Fruit fly (Drosophila melanogaster) whole organism, prepupa: Measurements from ENCODE around the gene CG13813.

Experiments used
- Blimp-1 ChIP-seq: fragments of 200-800 bp; sonication (Bioruptor generic); optimal IDR thresholded peaks from 3 replicates; lab custom pipeline; 2017; ENCODE audit warnings: missing biosample characterization, missing genetic modification characterization, mild to moderate bottlenecking, moderate library complexity, missing genetic modification reagents
- CG10631 ChIP-seq: fragments of 200-800 bp; sonication (Bioruptor generic); optimal IDR thresholded peaks from 2 replicates; lab custom pipeline; 2016; ENCODE audit warnings: missing biosample characterization, missing genetic modification characterization
- CG10669 ChIP-seq: fragments of 200-800 bp; sonication (Bioruptor generic); optimal IDR thresholded peaks from 3 replicates; lab custom pipeline; 2018; ENCODE audit warnings: missing biosample characterization, mild to moderate bottlenecking, missing genetic modification characterization, moderate library complexity
- CG11294 ChIP-seq: fragments of 200-800 bp; sonication (Bioruptor generic); IDR thresholded peaks from 2 replicates; pipeline ENCODE4 v1.3.6; 2022; ENCODE audit warnings: missing biosample characterization, missing genetic modification characterization
- CG11902 ChIP-seq: fragments of 200-800 bp; sonication (Bioruptor generic); optimal IDR thresholded peaks from 3 replicates; lab custom pipeline; 2016; ENCODE audit warnings: missing biosample characterization, missing genetic modification characterization
- CG16779 ChIP-seq: fragments of 200-800 bp; sonication (Bioruptor generic); optimal IDR thresholded peaks from 3 replicates; lab custom pipeline; 2017; ENCODE audit warnings: missing biosample characterization, mild to moderate bottlenecking, missing genetic modification characterization
- CG3032 ChIP-seq: fragments of 200-800 bp; optimal IDR thresholded peaks from 2 replicates; lab custom pipeline; 2019; ENCODE audit warnings: missing biosample characterization, mild to moderate bottlenecking, missing genetic modification characterization, moderate library complexity
- CG32006 ChIP-seq: fragments of 200-800 bp; sonication (Bioruptor generic); optimal IDR thresholded peaks from 3 replicates; lab custom pipeline; 2017; ENCODE audit warnings: missing biosample characterization, mild to moderate bottlenecking, missing genetic modification characterization
- CG34406 ChIP-seq: fragments of 200-800 bp; sonication (Bioruptor generic); optimal IDR thresholded peaks from 3 replicates; lab custom pipeline; 2016; ENCODE audit warnings: missing biosample characterization, missing genetic modification characterization
- CG3919 ChIP-seq: fragments of 200-800 bp; sonication (Bioruptor generic); optimal IDR thresholded peaks from 3 replicates; lab custom pipeline; 2016; ENCODE audit warnings: missing biosample characterization, missing genetic modification characterization
- CG4318 ChIP-seq: fragments of 200-800 bp; sonication (Bioruptor generic); optimal IDR thresholded peaks from 3 replicates; lab custom pipeline; 2017; ENCODE audit warnings: missing biosample characterization, mild to moderate bottlenecking, missing genetic modification characterization
- CG6163 ChIP-seq: fragments of 200-800 bp; sonication (Bioruptor generic); IDR thresholded peaks from 3 replicates; pipeline ENCODE4 v1.3.6; 2022; ENCODE audit warnings: missing biosample characterization, missing genetic modification characterization
- CG6276 ChIP-seq: fragments of 200-800 bp; sonication (Bioruptor generic); optimal IDR thresholded peaks from 2 replicates; lab custom pipeline; 2017; ENCODE audit warnings: missing biosample characterization, mild to moderate bottlenecking, missing genetic modification characterization
- CG6854 ChIP-seq: fragments of 200-800 bp; sonication (Bioruptor generic); optimal IDR thresholded peaks from 2 replicates; lab custom pipeline; 2017; ENCODE audit warnings: missing biosample characterization, mild to moderate bottlenecking, missing genetic modification characterization
- CG8119 ChIP-seq: fragments of 200-800 bp; sonication (Bioruptor generic); IDR thresholded peaks from 3 replicates; pipeline ENCODE4 v1.3.6; 2022; ENCODE audit warnings: missing biosample characterization, missing genetic modification characterization
- CG8319 ChIP-seq: fragments of 200-800 bp; sonication (Bioruptor generic); optimal IDR thresholded peaks from 3 replicates; lab custom pipeline; 2016; ENCODE audit warnings: missing biosample characterization, missing genetic modification characterization
- Eip75B ChIP-seq: fragments of 200-800 bp; sonication (Bioruptor generic); optimal IDR thresholded peaks from 3 replicates; lab custom pipeline; 2016; ENCODE audit warnings: missing biosample characterization, missing genetic modification characterization
- Eip78C ChIP-seq: fragments of 200-800 bp; sonication (Bioruptor generic); peaks from one replicate; lab custom pipeline; 2016; ENCODE audit warnings: missing biosample characterization, missing genetic modification characterization
- Eip93F ChIP-seq: fragments of 200-800 bp; sonication (Bioruptor generic); optimal IDR thresholded peaks from 2 replicates; lab custom pipeline; 2016; ENCODE audit warnings: missing biosample characterization, mild to moderate bottlenecking, missing genetic modification characterization
- Ets21C ChIP-seq: fragments of 200-800 bp; sonication (Bioruptor generic); optimal IDR thresholded peaks from 3 replicates; lab custom pipeline; 2016; ENCODE audit warnings: missing biosample characterization, missing genetic modification characterization
- Ets96B ChIP-seq: fragments of 200-800 bp; optimal IDR thresholded peaks from 2 replicates; lab custom pipeline; 2019; ENCODE audit warnings: missing biosample characterization, mild to moderate bottlenecking, missing genetic modification characterization, moderate library complexity
- Gug ChIP-seq: fragments of 200-800 bp; sonication (Bioruptor generic); IDR thresholded peaks from 2 replicates; pipeline ENCODE4 v1.3.6; 2022; ENCODE audit warnings: missing biosample characterization, missing genetic modification characterization
- Hr38 ChIP-seq: sonication (Bioruptor generic); optimal IDR thresholded peaks from 2 replicates; lab custom pipeline; 2016; ENCODE audit warnings: missing biosample characterization, missing genetic modification characterization
- Hr4 ChIP-seq: fragments of 200-800 bp; sonication (Bioruptor generic); optimal IDR thresholded peaks from 3 replicates; lab custom pipeline; 2016; ENCODE audit warnings: missing biosample characterization, missing genetic modification characterization
- Lpt ChIP-seq: fragments of 200-800 bp; sonication (Bioruptor generic); optimal IDR thresholded peaks from 3 replicates; lab custom pipeline; 2016; ENCODE audit warnings: missing biosample characterization, missing genetic modification characterization
- OdsH ChIP-seq: fragments of 200-800 bp; sonication (Bioruptor generic); optimal IDR thresholded peaks from 3 replicates; lab custom pipeline; 2016; ENCODE audit warnings: missing biosample characterization, missing genetic modification characterization
- Sox102F ChIP-seq: fragments of 200-800 bp; sonication (Bioruptor generic); optimal IDR thresholded peaks from 2 replicates; lab custom pipeline; 2016; ENCODE audit warnings: missing biosample characterization, mild to moderate bottlenecking, missing genetic modification characterization
- Sox14 ChIP-seq: fragments of 200-800 bp; sonication (Bioruptor generic); optimal IDR thresholded peaks from 3 replicates; lab custom pipeline; 2016; ENCODE audit warnings: missing biosample characterization, missing genetic modification characterization
- Sox15 ChIP-seq: fragments of 200-800 bp; sonication (Bioruptor generic); optimal IDR thresholded peaks from 3 replicates; lab custom pipeline; 2016; ENCODE audit warnings: missing biosample characterization, missing genetic modification characterization
- achi ChIP-seq: fragments of 200-800 bp; sonication (Bioruptor generic); optimal IDR thresholded peaks from 3 replicates; lab custom pipeline; 2016; ENCODE audit warnings: missing biosample characterization, missing genetic modification characterization
- dsx ChIP-seq: fragments of 200-800 bp; optimal IDR thresholded peaks from 3 replicates; lab custom pipeline; 2019; ENCODE audit warnings: missing biosample characterization, mild to moderate bottlenecking, missing genetic modification characterization, moderate library complexity; ENCODE audit not compliant: poor library complexity, severe bottlenecking
- eg ChIP-seq: fragments of 200-800 bp; sonication (Bioruptor generic); IDR thresholded peaks from 3 replicates; pipeline ENCODE4 v1.3.6; 2022; ENCODE audit warnings: missing biosample characterization, missing genetic modification characterization
- esn ChIP-seq: fragments of 200-800 bp; sonication (Bioruptor generic); optimal IDR thresholded peaks from 2 replicates; lab custom pipeline; 2016; ENCODE audit warnings: missing biosample characterization, mild to moderate bottlenecking, missing genetic modification characterization, moderate library complexity
- fd85E ChIP-seq: fragments of 200-800 bp; sonication (Bioruptor generic); optimal IDR thresholded peaks from 3 replicates; lab custom pipeline; 2016; ENCODE audit warnings: missing biosample characterization, missing genetic modification characterization
- fkh ChIP-seq: fragments of 200-800 bp; sonication (Bioruptor generic); optimal IDR thresholded peaks from 3 replicates; lab custom pipeline; 2017; ENCODE audit warnings: missing biosample characterization, mild to moderate bottlenecking, missing genetic modification characterization, moderate library complexity
- lz ChIP-seq: fragments of 200-800 bp; sonication (Bioruptor generic); optimal IDR thresholded peaks from 3 replicates; lab custom pipeline; 2016; ENCODE audit warnings: missing biosample characterization, missing genetic modification characterization
- net ChIP-seq: fragments of 200-800 bp; sonication (Bioruptor generic); optimal IDR thresholded peaks from 3 replicates; lab custom pipeline; 2016; ENCODE audit warnings: missing biosample characterization, missing genetic modification characterization
- pdm3 ChIP-seq: fragments of 200-800 bp; sonication (Bioruptor generic); optimal IDR thresholded peaks from 3 replicates; lab custom pipeline; 2016; ENCODE audit warnings: missing biosample characterization, missing genetic modification characterization
- salr ChIP-seq, 2 experiments: fragments of 200-800 bp; sonication (Bioruptor generic); optimal IDR thresholded peaks; 3 replicates each; lab custom pipeline; 2016 to 2018; ENCODE audit warnings: missing biosample characterization in 2 of 2, missing genetic modification characterization in 2 of 2, mild to moderate bottlenecking in 1 of 2
- spab ChIP-seq: fragments of 200-800 bp; sonication (Bioruptor generic); optimal IDR thresholded peaks from 2 replicates; lab custom pipeline; 2017; ENCODE audit warnings: missing biosample characterization, mild to moderate bottlenecking, missing genetic modification characterization, missing genetic modification reagents
- ss ChIP-seq, 2 experiments: fragments of 200-800 bp; sonication (Bioruptor generic); optimal IDR thresholded peaks; 2 replicates in 1 of 2; 3 replicates in 1 of 2; lab custom pipeline; 2017 to 2018; ENCODE audit warnings: mild to moderate bottlenecking in 2 of 2, missing biosample characterization in 2 of 2, missing genetic modification characterization in 2 of 2, moderate library complexity in 1 of 2
- svp ChIP-seq: fragments of 200-800 bp; sonication (Bioruptor generic); peaks from one replicate; lab custom pipeline; 2016; ENCODE audit warnings: missing biosample characterization, missing genetic modification characterization
- vri ChIP-seq: fragments of 200-800 bp; sonication (Bioruptor generic); optimal IDR thresholded peaks from 3 replicates; lab custom pipeline; 2016; ENCODE audit warnings: missing biosample characterization, mild to moderate bottlenecking, missing genetic modification characterization

CG13813 gene

dm6 chr3L:20187885-20188570 is 43.4 kb upstream of the CG13813 start, which contains the start of gene Ssk:
Ssk (plus strand) TSS chr3L:20188522.
- TF ChIP-seq vri (GFP tag; lab: Kevin White, UChicago) (peak; percentile 61), Eip93F (GFP tag; lab: Kevin White, UChicago) (peak; percentile 89), CG8319 (peak; percentile 10), fd85E (peak; percentile 26), fkh (GFP tag; lab: Kevin White, UChicago) (no peak), CG6163 (GFP tag; lab: Robert Waterston, UW) (peak; percentile 37; the same call in 2 of the 3 replicates), Sox15 (GFP tag; lab: Kevin White, UChicago) (no peak), OdsH (no peak), CG6854 (GFP tag; lab: Kevin White, UChicago) (peak; percentile 21), CG6276 (GFP tag; lab: Kevin White, UChicago) (no peak), pdm3 (GFP tag; lab: Kevin White, UChicago) (no peak), svp (GFP tag; lab: Kevin White, UChicago) (peak; percentile 89), Sox102F (no peak), CG8119 (GFP tag; lab: Robert Waterston, UW) (peak; percentile 43; the same call in 1 of the 3 replicates), eg (GFP tag; lab: Robert Waterston, UW) (no peak), Eip78C (peak; percentile 76), CG10631 (GFP tag; lab: Kevin White, UChicago) (no peak)

- TF ChIP-seq CG10631 (GFP tag; lab: Kevin White, UChicago) (no peak), Ets21C (GFP tag; lab: Kevin White, UChicago) (no peak)
- TF ChIP-seq, all 60 proteins: peak for 0
Observed at dm6 chr3L:20191848-20192247, 39.6 kb upstream of the CG13813 start.

dm6 chr3L:20192872-20193747 is 38.4 kb upstream of the CG13813 start:
- TF ChIP-seq CG11902 (GFP tag; lab: Kevin White, UChicago) (no peak), CG6854 (GFP tag; lab: Kevin White, UChicago) (no peak), Gug (no peak), Eip78C (peak; percentile 77), achi (peak; percentile 10), ss (GFP tag; optimal IDR thresholded peaks at IDR 0.05; lab: Kevin White, UChicago) (no peak), Hr38 (GFP tag; lab: Kevin White, UChicago) (no peak), CG4318 (GFP tag; lab: Kevin White, UChicago) (no peak), esn (peak; percentile 50), CG10631 (GFP tag; lab: Kevin White, UChicago) (peak; percentile 31), Sox102F (peak; percentile 21), net (no peak), CG34406 (GFP tag; lab: Kevin White, UChicago) (no peak), CG10669 (GFP tag; lab: Kevin White, UChicago) (no peak), salr (GFP tag; optimal IDR thresholded peaks at IDR 0.05; lab: Kevin White, UChicago) (no peak), spab (no peak), pdm3 (GFP tag; lab: Kevin White, UChicago) (no peak), Sox15 (GFP tag; lab: Kevin White, UChicago) (no peak), Blimp-1 (GFP tag; lab: Kevin White, UChicago) (no peak), CG16779 (no peak), Eip93F (GFP tag; lab: Kevin White, UChicago) (no peak), Ets96B (tag; lab: Kevin White, UChicago) (peak; percentile 5), Hr4 (peak; percentile 31), CG11294 (GFP tag; lab: Robert Waterston, UW) (no peak), CG8119 (GFP tag; lab: Robert Waterston, UW) (no peak), Ets21C (GFP tag; lab: Kevin White, UChicago) (no peak), fkh (GFP tag; lab: Kevin White, UChicago) (no peak), CG3032 (no peak), CG32006 (GFP tag; lab: Kevin White, UChicago) (peak; percentile 27), CG8319 (no peak), CG6276 (GFP tag; lab: Kevin White, UChicago) (no peak), Sox14 (GFP tag; lab: Kevin White, UChicago) (peak; percentile 45), CG3919 (GFP tag; lab: Kevin White, UChicago) (no peak), Eip75B (no peak), Lpt (GFP tag; lab: Kevin White, UChicago) (peak; percentile 1), lz (GFP tag; lab: Kevin White, UChicago) (peak; percentile 8), dsx (no peak)
